Fruit fly (Drosophila melanogaster): ENCODE measurements around the gene abd-A.

Gene abd-A

dm6 chr3R:16782401-16782800 is 47.4 kb downstream of the abd-A start (continued):
- TF ChIP-seq CG11723 (GFP tag; optimal IDR thresholded peaks at IDR 0.05) (no peak), CG17612 (GFP tag; IDR thresholded peaks at IDR 0.05) (no peak), CG30020 (tag; optimal IDR thresholded peaks at IDR 0.05) (no peak), CG33557 (GFP tag; optimal IDR thresholded peaks at IDR 0.05) (no peak), Sin3A (optimal IDR thresholded peaks at IDR 0.05) (no peak), ato (GFP tag; IDR thresholded peaks at IDR 0.05; ENCODE audit: partially characterized antibody) (no peak), sob (GFP tag; IDR thresholded peaks at IDR 0.05) (no peak), Mes4 (GFP tag; optimal IDR thresholded peaks at IDR 0.05) (no peak), ken (GFP tag; IDR thresholded peaks at IDR 0.05) (peak; percentile 41; the same call in 1 of the 3 replicates), CG13123 (GFP tag; optimal IDR thresholded peaks at IDR 0.05) (no peak), Pdp1 (GFP tag; optimal IDR thresholded peaks at IDR 0.05) (no peak), CG17829 (tag; optimal IDR thresholded peaks at IDR 0.05) (no peak), Dip2 (GFP tag; IDR thresholded peaks at IDR 0.05) (no peak), CG31365 (tag; optimal IDR thresholded peaks at IDR 0.05) (no peak), kay (GFP tag; optimal IDR thresholded peaks at IDR 0.05) (no peak), CG30403 (GFP tag; optimal IDR thresholded peaks at IDR 0.05) (no peak), phol (tag; optimal IDR thresholded peaks at IDR 0.05) (no peak), Lhr (GFP tag; optimal IDR thresholded peaks at IDR 0.05) (no peak), BEAF-32 (GFP tag; optimal IDR thresholded peaks at IDR 0.05) (no peak), Xbp1 (GFP tag; optimal IDR thresholded peaks at IDR 0.05) (no peak), pum (GFP tag; optimal IDR thresholded peaks at IDR 0.05) (no peak), Mrtf (GFP tag; IDR thresholded peaks at IDR 0.05) (peak; percentile 9; the same call in 1 of the 3 replicates), CTCF (GFP tag; optimal IDR thresholded peaks at IDR 0.05) (peak; percentile 91), CG5953 (GFP tag; IDR thresholded peaks at IDR 0.05) (peak; percentile 32; the same call in 1 of the 2 replicates), CG7556 (GFP tag; optimal IDR thresholded peaks at IDR 0.05) (no peak), Abd-B (GFP tag; optimal IDR thresholded peaks at IDR 0.05) (no peak), psq (GFP tag; optimal IDR thresholded peaks at IDR 0.05) (no peak), CG31388 (GFP tag; optimal IDR thresholded peaks at IDR 0.05) (no peak), CG2889 (GFP tag; IDR thresholded peaks at IDR 0.05) (no peak), CG11093 (GFP tag; IDR thresholded peaks at IDR 0.05) (no peak), E2f1 (GFP tag; IDR thresholded peaks at IDR 0.05) (no peak), Oli (tag; optimal IDR thresholded peaks at IDR 0.05) (no peak), MBD-R2 (GFP tag; IDR thresholded peaks at IDR 0.05) (no peak), sd (tag; optimal IDR thresholded peaks at IDR 0.05) (no peak), Max (GFP tag; optimal IDR thresholded peaks at IDR 0.05) (no peak), nau (GFP tag; optimal IDR thresholded peaks at IDR 0.05) (no peak), ham (GFP tag; IDR thresholded peaks at IDR 0.05) (no peak), crp (GFP tag; optimal IDR thresholded peaks at IDR 0.05) (no peak), CG12155 (GFP tag; optimal IDR thresholded peaks at IDR 0.05) (no peak), D19A (tag; optimal IDR thresholded peaks at IDR 0.05) (peak; percentile 5), CG34422 (GFP tag; IDR thresholded peaks at IDR 0.05) (no peak), nerfin-1 (tag; optimal IDR thresholded peaks at IDR 0.05) (no peak), CG8944 (GFP tag; optimal IDR thresholded peaks at IDR 0.05) (no peak), chm (GFP tag; IDR thresholded peaks at IDR 0.05) (no peak), C15 (GFP tag; IDR thresholded peaks at IDR 0.05) (0 out of 3 replicates have a peak, but pooled peaks have one; percentile 12), CG1647 (GFP tag; optimal IDR thresholded peaks at IDR 0.05) (no peak), Blimp-1 (GFP tag; optimal IDR thresholded peaks at IDR 0.05) (peak; percentile 55), CG32772 (GFP tag; IDR thresholded peaks at IDR 0.05) (no peak), CG15514 (GFP tag; optimal IDR thresholded peaks at IDR 0.05) (no peak), eve (GFP tag; optimal IDR thresholded peaks at IDR 0.05) (no peak), B-H2 (GFP tag; optimal IDR thresholded peaks at IDR 0.05) (no peak), CG6683 (GFP tag; optimal IDR thresholded peaks at IDR 0.05) (no peak), mirr (GFP tag; optimal IDR thresholded peaks at IDR 0.05) (no peak)
